Fruit fly (Drosophila melanogaster) whole organism, embryonic: ENCODE measurements around the gene PIG-B.
A peak's percentile ranks its signal among the peaks of the same experiment; 100 is the strongest.

Experiments
- ATbp ChIP-seq: fragments of 200-800 bp; sonication (Bioruptor generic); optimal IDR thresholded peaks from 2 replicates; lab custom pipeline; 2017; ENCODE audit warnings: missing biosample characterization, mild to moderate bottlenecking, missing genetic modification characterization, missing genetic modification reagents
- Aef1 ChIP-seq: fragments of 200-800 bp; sonication (Bioruptor generic); IDR thresholded peaks from 3 replicates; pipeline ENCODE4 v1.3.6; 2022; ENCODE audit warnings: missing biosample characterization, missing genetic modification characterization
- Atf6 ChIP-seq: fragments of 200-800 bp; sonication (Bioruptor generic); IDR thresholded peaks from 2 replicates; pipeline ENCODE4 v1.3.6; 2022; ENCODE audit warnings: missing biosample characterization, missing genetic modification characterization
- Bgb ChIP-seq: fragments of 200-800 bp; sonication (Bioruptor generic); IDR thresholded peaks from 2 replicates; pipeline ENCODE4 v1.3.6; 2022; ENCODE audit warnings: missing biosample characterization, missing genetic modification characterization; ENCODE audit not compliant: partially characterized antibody
- CG1024 ChIP-seq: fragments of 200-800 bp; sonication (Bioruptor generic); IDR thresholded peaks from 2 replicates; pipeline ENCODE4 v1.3.6; 2022; ENCODE audit warnings: missing biosample characterization, missing genetic modification characterization
- CG10274 ChIP-seq: fragments of 200-800 bp; sonication (Bioruptor generic); optimal IDR thresholded peaks from 3 replicates; lab custom pipeline; 2017; ENCODE audit warnings: missing biosample characterization, mild to moderate bottlenecking, missing genetic modification characterization
- CG10366 ChIP-seq: fragments of 200-800 bp; sonication (Bioruptor generic); IDR thresholded peaks from 2 replicates; pipeline ENCODE4 v1.3.6; 2022; ENCODE audit warnings: missing biosample characterization, missing genetic modification characterization
- CG10462 ChIP-seq: fragments of 200-800 bp; sonication (Bioruptor generic); optimal IDR thresholded peaks from 2 replicates; lab custom pipeline; 2016; ENCODE audit warnings: missing biosample characterization, missing genetic modification characterization
- CG10979 ChIP-seq: fragments of 200-800 bp; sonication (Bioruptor generic); optimal IDR thresholded peaks from 2 replicates; lab custom pipeline; 2018; ENCODE audit warnings: missing biosample characterization, mild to moderate bottlenecking, missing genetic modification characterization, moderate library complexity
- CG14965 ChIP-seq: fragments of 200-800 bp; sonication (Bioruptor generic); optimal IDR thresholded peaks from 2 replicates; lab custom pipeline; 2016; ENCODE audit warnings: missing biosample characterization, missing genetic modification characterization, borderline replicate concordance
- CG17361 ChIP-seq: fragments of 200-800 bp; sonication (Bioruptor generic); IDR thresholded peaks from 3 replicates; pipeline ENCODE4 v1.3.6; 2022; ENCODE audit warnings: missing biosample characterization, missing genetic modification characterization
- CG1792 ChIP-seq: fragments of 200-800 bp; sonication (Bioruptor generic); optimal IDR thresholded peaks from 2 replicates; lab custom pipeline; 2016; ENCODE audit warnings: missing biosample characterization, missing genetic modification characterization
- CG18476 ChIP-seq: fragments of 200-800 bp; sonication (Bioruptor generic); optimal IDR thresholded peaks from 2 replicates; lab custom pipeline; 2016; ENCODE audit warnings: missing biosample characterization, mild to moderate bottlenecking, missing genetic modification characterization
- CG2116 ChIP-seq: fragments of 200-800 bp; sonication (Bioruptor generic); optimal IDR thresholded peaks from 3 replicates; lab custom pipeline; 2018; ENCODE audit warnings: missing biosample characterization, mild to moderate bottlenecking, missing genetic modification characterization
- CG32772 ChIP-seq: fragments of 200-800 bp; sonication (Bioruptor generic); IDR thresholded peaks from 2 replicates; pipeline ENCODE4 v1.3.6; 2022; ENCODE audit warnings: missing biosample characterization, missing genetic modification characterization
- CG42726 ChIP-seq: fragments of 200-800 bp; sonication (Bioruptor generic); IDR thresholded peaks from 2 replicates; pipeline ENCODE4 v1.3.6; 2022; ENCODE audit warnings: missing biosample characterization, missing genetic modification characterization; ENCODE audit not compliant: partially characterized antibody
- CG4360 ChIP-seq: fragments of 200-800 bp; sonication (Bioruptor generic); IDR thresholded peaks from 2 replicates; pipeline ENCODE4 v1.3.6; 2022; ENCODE audit warnings: missing biosample characterization, missing genetic modification characterization
- CG6175 ChIP-seq: fragments of 200-800 bp; sonication (Bioruptor generic); IDR thresholded peaks from 3 replicates; pipeline ENCODE4 v1.3.6; 2022; ENCODE audit warnings: missing biosample characterization, missing genetic modification characterization
- CG6813 ChIP-seq: fragments of 200-800 bp; sonication (Bioruptor generic); optimal IDR thresholded peaks from 2 replicates; lab custom pipeline; 2017; ENCODE audit warnings: missing biosample characterization, missing genetic modification characterization, mild to moderate bottlenecking, moderate library complexity, missing genetic modification reagents
- CG6854 ChIP-seq: fragments of 200-800 bp; sonication (Bioruptor generic); optimal IDR thresholded peaks from 3 replicates; lab custom pipeline; 2017; ENCODE audit warnings: missing biosample characterization, mild to moderate bottlenecking, missing genetic modification characterization
- CG7372 ChIP-seq: fragments of 200-800 bp; sonication (Bioruptor generic); IDR thresholded peaks from 2 replicates; pipeline ENCODE4 v1.3.6; 2022; ENCODE audit warnings: missing biosample characterization, missing genetic modification characterization
- CG8478 ChIP-seq: fragments of >200 bp; optimal IDR thresholded peaks from 2 replicates; lab custom pipeline; 2018
- CG9727 ChIP-seq: fragments of 200-800 bp; sonication (Bioruptor generic); optimal IDR thresholded peaks from 3 replicates; lab custom pipeline; 2017; ENCODE audit warnings: missing biosample characterization, mild to moderate bottlenecking, missing genetic modification characterization
- CrebB ChIP-seq: fragments of 200-800 bp; sonication (Bioruptor generic); optimal IDR thresholded peaks from 3 replicates; lab custom pipeline; 2018; ENCODE audit warnings: missing biosample characterization, mild to moderate bottlenecking, missing genetic modification characterization
- Dll ChIP-seq: fragments of 200-800 bp; sonication (Bioruptor generic); IDR thresholded peaks from 4 replicates; pipeline ENCODE4 v1.3.6; 2022; ENCODE audit warnings: missing biosample characterization, missing genetic modification characterization; ENCODE audit not compliant: partially characterized antibody
- Doc2 ChIP-seq: fragments of 200-800 bp; sonication (Bioruptor generic); IDR thresholded peaks from 2 replicates; pipeline ENCODE4 v1.3.6; 2022; ENCODE audit warnings: missing biosample characterization, missing genetic modification characterization
- E2f2 ChIP-seq: fragments of 200-800 bp; sonication (Bioruptor generic); IDR thresholded peaks from 2 replicates; pipeline ENCODE4 v1.3.6; 2022; ENCODE audit warnings: missing biosample characterization, missing genetic modification characterization
- HLH54F ChIP-seq: fragments of 200-800 bp; sonication (Bioruptor generic); optimal IDR thresholded peaks from 3 replicates; lab custom pipeline; 2016; ENCODE audit warnings: missing biosample characterization, missing genetic modification characterization
- HmgD ChIP-seq: fragments of 200-800 bp; sonication (Bioruptor generic); optimal IDR thresholded peaks from 3 replicates; lab custom pipeline; 2016; ENCODE audit warnings: missing biosample characterization, missing genetic modification characterization
- Hr3 ChIP-seq: fragments of 200-800 bp; sonication (Bioruptor generic); optimal IDR thresholded peaks from 3 replicates; lab custom pipeline; 2016; ENCODE audit warnings: missing biosample characterization, missing genetic modification characterization
- Oaz ChIP-seq: fragments of 200-800 bp; sonication (Bioruptor generic); IDR thresholded peaks from 2 replicates; pipeline ENCODE4 v1.3.6; 2022; ENCODE audit warnings: missing biosample characterization, missing genetic modification characterization
- Sox102F ChIP-seq: fragments of 200-800 bp; sonication (Bioruptor generic); optimal IDR thresholded peaks from 2 replicates; lab custom pipeline; 2018; ENCODE audit warnings: missing biosample characterization, mild to moderate bottlenecking, missing genetic modification characterization, moderate library complexity
- Sry-β ChIP-seq: fragments of 200-800 bp; sonication (Bioruptor generic); optimal IDR thresholded peaks from 2 replicates; lab custom pipeline; 2018; ENCODE audit warnings: missing biosample characterization, mild to moderate bottlenecking, missing genetic modification characterization, moderate library complexity
- TFAM ChIP-seq: fragments of 200-800 bp; sonication (Bioruptor generic); optimal IDR thresholded peaks from 2 replicates; lab custom pipeline; 2017; ENCODE audit warnings: missing biosample characterization, missing genetic modification characterization, inconsistent platforms
- ara ChIP-seq: fragments of 200-800 bp; sonication (Bioruptor generic); IDR thresholded peaks from 2 replicates; pipeline ENCODE4 v1.3.6; 2022; ENCODE audit warnings: missing biosample characterization, missing genetic modification characterization
- bab2 ChIP-seq: fragments of 200-800 bp; sonication (Bioruptor generic); optimal IDR thresholded peaks from 2 replicates; lab custom pipeline; 2016; ENCODE audit warnings: missing biosample characterization, missing genetic modification characterization
- danr ChIP-seq: fragments of 200-800 bp; sonication (Bioruptor generic); IDR thresholded peaks from 2 replicates; pipeline ENCODE4 v1.3.6; 2022; ENCODE audit warnings: missing biosample characterization, missing genetic modification characterization
- dmrt99B ChIP-seq: fragments of 200-800 bp; sonication (Bioruptor generic); optimal IDR thresholded peaks from 2 replicates; lab custom pipeline; 2018; ENCODE audit warnings: missing biosample characterization, mild to moderate bottlenecking, missing genetic modification characterization, moderate library complexity
- ems ChIP-seq: fragments of 200-800 bp; sonication (Bioruptor generic); optimal IDR thresholded peaks from 3 replicates; lab custom pipeline; 2016; ENCODE audit warnings: missing biosample characterization, missing genetic modification characterization
- fu2 ChIP-seq: fragments of 200-800 bp; sonication (Bioruptor generic); optimal IDR thresholded peaks from 2 replicates; lab custom pipeline; 2016; ENCODE audit warnings: missing biosample characterization, missing genetic modification characterization
- gfzf ChIP-seq: fragments of 200-800 bp; sonication (Bioruptor generic); optimal IDR thresholded peaks from 2 replicates; lab custom pipeline; 2016; ENCODE audit warnings: missing biosample characterization, mild to moderate bottlenecking, missing genetic modification characterization, moderate library complexity
- grn ChIP-seq: fragments of 200-800 bp; sonication (Bioruptor generic); optimal IDR thresholded peaks from 3 replicates; lab custom pipeline; 2017; ENCODE audit warnings: missing biosample characterization, missing genetic modification characterization
- gt ChIP-seq: fragments of 200-800 bp; sonication (Bioruptor generic); IDR thresholded peaks from 2 replicates; pipeline ENCODE4 v1.3.6; 2022; ENCODE audit warnings: missing biosample characterization, missing genetic modification characterization
- lbe ChIP-seq: fragments of 200-800 bp; sonication (Bioruptor generic); optimal IDR thresholded peaks from 2 replicates; lab custom pipeline; 2016; ENCODE audit warnings: missing biosample characterization, mild to moderate bottlenecking, missing genetic modification characterization
- lilli ChIP-seq: fragments of 200-800 bp; sonication (Bioruptor generic); optimal IDR thresholded peaks from 3 replicates; lab custom pipeline; 2016; ENCODE audit warnings: missing biosample characterization, missing genetic modification characterization
- mirr ChIP-seq: fragments of 200-800 bp; sonication (Bioruptor generic); optimal IDR thresholded peaks from 3 replicates; lab custom pipeline; 2018; ENCODE audit warnings: missing biosample characterization, mild to moderate bottlenecking, missing genetic modification characterization
- repo ChIP-seq: fragments of 200-800 bp; sonication (Bioruptor generic); optimal IDR thresholded peaks from 2 replicates; lab custom pipeline; 2016; ENCODE audit warnings: missing biosample characterization, missing genetic modification characterization
- sens ChIP-seq: fragments of 200-800 bp; sonication (Bioruptor generic); peaks from one replicate; lab custom pipeline; 2016; ENCODE audit warnings: missing biosample characterization, missing genetic modification characterization
- sob ChIP-seq: fragments of 200-800 bp; sonication (Bioruptor generic); IDR thresholded peaks from 2 replicates; pipeline ENCODE4 v1.3.6; 2022; ENCODE audit warnings: missing biosample characterization, missing genetic modification characterization
- ssp ChIP-seq: fragments of 200-800 bp; sonication (Bioruptor generic); IDR thresholded peaks from 2 replicates; pipeline ENCODE4 v1.3.6; 2022; ENCODE audit warnings: missing biosample characterization, missing genetic modification characterization
- stwl ChIP-seq: fragments of 200-800 bp; sonication (Bioruptor generic); optimal IDR thresholded peaks from 3 replicates; lab custom pipeline; 2018; ENCODE audit warnings: missing biosample characterization, mild to moderate bottlenecking, missing genetic modification characterization, moderate library complexity
- vnd ChIP-seq: fragments of 200-800 bp; sonication (Bioruptor generic); IDR thresholded peaks from 3 replicates; pipeline ENCODE4 v1.3.6; 2022; ENCODE audit warnings: missing biosample characterization, missing genetic modification characterization; ENCODE audit not compliant: partially characterized antibody
- zfh2 ChIP-seq: fragments of 200-800 bp; sonication (Bioruptor generic); optimal IDR thresholded peaks from 2 replicates; lab custom pipeline; 2016; ENCODE audit warnings: missing biosample characterization, missing genetic modification characterization

PIG-B gene

DNA sequence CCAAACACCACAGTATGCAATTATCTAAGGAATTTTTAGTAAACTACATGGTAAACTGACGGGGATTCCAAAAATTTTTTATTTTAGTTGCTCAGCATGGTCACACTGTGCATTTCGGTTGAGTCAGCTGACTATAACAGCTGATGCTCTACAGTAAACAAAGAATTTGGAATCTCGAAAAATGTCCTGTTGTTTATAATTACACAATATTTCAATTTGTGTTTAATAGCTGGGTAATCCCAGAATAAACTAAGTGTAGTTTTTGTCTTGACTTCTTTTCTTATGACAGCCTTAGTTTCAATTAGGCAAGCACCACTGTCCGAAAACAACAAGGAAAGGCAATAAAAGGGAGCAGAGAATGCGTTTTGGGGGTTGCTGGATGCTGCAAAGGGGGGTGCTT lies 25.4 kb upstream of the PIG-B start (continued):
- TF ChIP-seq CG10366 (GFP tag; lab: Robert Waterston, UW) (peak; percentile 24; the same call in 1 of the 2 replicates), CG6854 (GFP tag; lab: Kevin White, UChicago) (no peak), lilli (GFP tag; lab: Kevin White, UChicago) (peak; percentile 18), HLH54F (GFP tag; lab: Kevin White, UChicago) (no peak), HmgD (GFP tag; lab: Kevin White, UChicago) (no peak), CG4360 (GFP tag; lab: Robert Waterston, UW) (no peak), grn (GFP tag; lab: Kevin White, UChicago) (no peak), Bgb (no peak), CG8478 (lab: Kevin White, UChicago) (no peak), CG14965 (GFP tag; lab: Kevin White, UChicago) (no peak), CG1024 (0 out of 2 replicates have a peak, but pooled peaks have one; percentile 8), sens (GFP tag; lab: Kevin White, UChicago) (peak; percentile 10), CG42726 (GFP tag; lab: Robert Waterston, UW) (no peak), CG18476 (GFP tag; lab: Kevin White, UChicago) (no peak), Atf6 (GFP tag; lab: Robert Waterston, UW) (no peak), ssp (GFP tag; lab: Robert Waterston, UW) (peak; percentile 42; the same call in 1 of the 2 replicates), CG10979 (tag; lab: Kevin White, UChicago) (peak; percentile 29), CG32772 (GFP tag; lab: Robert Waterston, UW) (no peak), Hr3 (GFP tag; lab: Kevin White, UChicago) (no peak), ATbp (GFP tag; lab: Kevin White, UChicago) (no peak), TFAM (GFP tag; lab: Kevin White, UChicago) (no peak), zfh2 (no peak), lbe (GFP tag; lab: Kevin White, UChicago) (no peak), vnd (GFP tag; lab: Robert Waterston, UW) (no peak), Sox102F (GFP tag; lab: Kevin White, UChicago) (peak; percentile 59), stwl (tag; lab: Kevin White, UChicago) (no peak), repo (GFP tag; lab: Kevin White, UChicago) (no peak), Aef1 (GFP tag; lab: Robert Waterston, UW) (no peak), mirr (GFP tag; lab: Kevin White, UChicago) (no peak), Oaz (GFP tag; lab: Robert Waterston, UW) (0 out of 2 replicates have a peak, but pooled peaks have one; percentile 20), dmrt99B (tag; lab: Kevin White, UChicago) (peak; percentile 24), CG2116 (GFP tag; lab: Kevin White, UChicago) (no peak), gt (GFP tag; lab: Robert Waterston, UW) (no peak), ara (GFP tag; lab: Robert Waterston, UW) (peak; percentile 67), CG1792 (no peak), CG7372 (GFP tag; lab: Robert Waterston, UW) (no peak), Dll (no peak), gfzf (GFP tag; lab: Kevin White, UChicago) (peak; percentile 37), bab2 (peak; percentile 6), CG17361 (no peak), E2f2 (no peak), fu2 (no peak), danr (GFP tag; lab: Robert Waterston, UW) (no peak), ems (GFP tag; lab: Kevin White, UChicago) (no peak), Sry-β (GFP tag; lab: Kevin White, UChicago) (no peak), CG9727 (GFP tag; lab: Kevin White, UChicago) (no peak), sob (peak; percentile 20; the same call in 1 of the 2 replicates), CG6813 (GFP tag; lab: Kevin White, UChicago) (no peak), CG10274 (GFP tag; lab: Kevin White, UChicago) (no peak), Doc2 (no peak), CrebB (tag; lab: Kevin White, UChicago) (no peak), CG6175 (GFP tag; lab: Robert Waterston, UW) (no peak), CG10462 (GFP tag; lab: Kevin White, UChicago) (no peak)
